Fruit fly (Drosophila melanogaster) whole organism, prepupa: ENCODE measurements around the gene CG15414.
A peak's percentile ranks its signal among the peaks of the same experiment; 100 is the strongest.

ENCODE experiments used
- Blimp-1 ChIP-seq: fragments of 200-800 bp; sonication (Bioruptor generic); optimal IDR thresholded peaks from 3 replicates; lab custom pipeline; 2017; ENCODE audit warnings: missing biosample characterization, missing genetic modification characterization, mild to moderate bottlenecking, moderate library complexity, missing genetic modification reagents
- CG10631 ChIP-seq: fragments of 200-800 bp; sonication (Bioruptor generic); optimal IDR thresholded peaks from 2 replicates; lab custom pipeline; 2016; ENCODE audit warnings: missing biosample characterization, missing genetic modification characterization
- CG15336 ChIP-seq: fragments of 200-800 bp; sonication (Bioruptor generic); IDR thresholded peaks from 2 replicates; pipeline ENCODE4 v1.3.6; 2022; ENCODE audit warnings: missing biosample characterization, missing genetic modification characterization
- CG32006 ChIP-seq: fragments of 200-800 bp; sonication (Bioruptor generic); optimal IDR thresholded peaks from 3 replicates; lab custom pipeline; 2017; ENCODE audit warnings: missing biosample characterization, mild to moderate bottlenecking, missing genetic modification characterization
- CG34406 ChIP-seq: fragments of 200-800 bp; sonication (Bioruptor generic); optimal IDR thresholded peaks from 3 replicates; lab custom pipeline; 2016; ENCODE audit warnings: missing biosample characterization, missing genetic modification characterization
- CG3919 ChIP-seq: fragments of 200-800 bp; sonication (Bioruptor generic); optimal IDR thresholded peaks from 3 replicates; lab custom pipeline; 2016; ENCODE audit warnings: missing biosample characterization, missing genetic modification characterization
- CG4318 ChIP-seq: fragments of 200-800 bp; sonication (Bioruptor generic); optimal IDR thresholded peaks from 3 replicates; lab custom pipeline; 2017; ENCODE audit warnings: missing biosample characterization, mild to moderate bottlenecking, missing genetic modification characterization
- CG6163 ChIP-seq: fragments of 200-800 bp; sonication (Bioruptor generic); IDR thresholded peaks from 3 replicates; pipeline ENCODE4 v1.3.6; 2022; ENCODE audit warnings: missing biosample characterization, missing genetic modification characterization
- CG6276 ChIP-seq: fragments of 200-800 bp; sonication (Bioruptor generic); optimal IDR thresholded peaks from 2 replicates; lab custom pipeline; 2017; ENCODE audit warnings: missing biosample characterization, mild to moderate bottlenecking, missing genetic modification characterization
- CG6792 ChIP-seq: fragments of 200-800 bp; sonication (Bioruptor generic); optimal IDR thresholded peaks from 3 replicates; lab custom pipeline; 2016; ENCODE audit warnings: missing biosample characterization, missing genetic modification characterization
- CG6808 ChIP-seq: fragments of 200-800 bp; sonication (Bioruptor generic); optimal IDR thresholded peaks from 3 replicates; lab custom pipeline; 2017; ENCODE audit warnings: missing biosample characterization, missing genetic modification characterization, mild to moderate bottlenecking, moderate library complexity, missing genetic modification reagents
- CG8119 ChIP-seq: fragments of 200-800 bp; sonication (Bioruptor generic); IDR thresholded peaks from 3 replicates; pipeline ENCODE4 v1.3.6; 2022; ENCODE audit warnings: missing biosample characterization, missing genetic modification characterization
- CG8319 ChIP-seq: fragments of 200-800 bp; sonication (Bioruptor generic); optimal IDR thresholded peaks from 3 replicates; lab custom pipeline; 2016; ENCODE audit warnings: missing biosample characterization, missing genetic modification characterization
- Eip78C ChIP-seq: fragments of 200-800 bp; sonication (Bioruptor generic); peaks from one replicate; lab custom pipeline; 2016; ENCODE audit warnings: missing biosample characterization, missing genetic modification characterization
- Ets96B ChIP-seq: fragments of 200-800 bp; optimal IDR thresholded peaks from 2 replicates; lab custom pipeline; 2019; ENCODE audit warnings: missing biosample characterization, mild to moderate bottlenecking, missing genetic modification characterization, moderate library complexity
- Gug ChIP-seq: fragments of 200-800 bp; sonication (Bioruptor generic); IDR thresholded peaks from 2 replicates; pipeline ENCODE4 v1.3.6; 2022; ENCODE audit warnings: missing biosample characterization, missing genetic modification characterization
- Hr38 ChIP-seq: sonication (Bioruptor generic); optimal IDR thresholded peaks from 2 replicates; lab custom pipeline; 2016; ENCODE audit warnings: missing biosample characterization, missing genetic modification characterization
- Hr4 ChIP-seq: fragments of 200-800 bp; sonication (Bioruptor generic); optimal IDR thresholded peaks from 3 replicates; lab custom pipeline; 2016; ENCODE audit warnings: missing biosample characterization, missing genetic modification characterization
- Lpt ChIP-seq: fragments of 200-800 bp; sonication (Bioruptor generic); optimal IDR thresholded peaks from 3 replicates; lab custom pipeline; 2016; ENCODE audit warnings: missing biosample characterization, missing genetic modification characterization
- Met ChIP-seq: fragments of 200-800 bp; sonication (Bioruptor generic); optimal IDR thresholded peaks from 3 replicates; lab custom pipeline; 2016; ENCODE audit warnings: missing biosample characterization, missing genetic modification characterization
- OdsH ChIP-seq: fragments of 200-800 bp; sonication (Bioruptor generic); optimal IDR thresholded peaks from 3 replicates; lab custom pipeline; 2016; ENCODE audit warnings: missing biosample characterization, missing genetic modification characterization
- Smox ChIP-seq: fragments of 200-800 bp; sonication (Bioruptor generic); optimal IDR thresholded peaks from 3 replicates; lab custom pipeline; 2016; ENCODE audit warnings: missing biosample characterization, missing genetic modification characterization
- Sox15 ChIP-seq: fragments of 200-800 bp; sonication (Bioruptor generic); optimal IDR thresholded peaks from 3 replicates; lab custom pipeline; 2016; ENCODE audit warnings: missing biosample characterization, missing genetic modification characterization
- acj6 ChIP-seq: fragments of 200-800 bp; sonication (Bioruptor generic); optimal IDR thresholded peaks from 3 replicates; lab custom pipeline; 2016; ENCODE audit warnings: missing biosample characterization, missing genetic modification characterization
- eg ChIP-seq: fragments of 200-800 bp; sonication (Bioruptor generic); IDR thresholded peaks from 3 replicates; pipeline ENCODE4 v1.3.6; 2022; ENCODE audit warnings: missing biosample characterization, missing genetic modification characterization
- fd59A ChIP-seq: fragments of 200-800 bp; sonication (Bioruptor generic); optimal IDR thresholded peaks from 2 replicates; lab custom pipeline; 2017; ENCODE audit warnings: missing biosample characterization, mild to moderate bottlenecking, missing genetic modification characterization, missing genetic modification reagents
- fkh ChIP-seq: fragments of 200-800 bp; sonication (Bioruptor generic); optimal IDR thresholded peaks from 3 replicates; lab custom pipeline; 2017; ENCODE audit warnings: missing biosample characterization, mild to moderate bottlenecking, missing genetic modification characterization, moderate library complexity
- lz ChIP-seq: fragments of 200-800 bp; sonication (Bioruptor generic); optimal IDR thresholded peaks from 3 replicates; lab custom pipeline; 2016; ENCODE audit warnings: missing biosample characterization, missing genetic modification characterization
- svp ChIP-seq: fragments of 200-800 bp; sonication (Bioruptor generic); peaks from one replicate; lab custom pipeline; 2016; ENCODE audit warnings: missing biosample characterization, missing genetic modification characterization

Gene CG15414

dm6 chr2L:3510002-3510401 lies 19.1 kb upstream of the CG15414 start, which contains the start of gene CG31954:
Gene CG31954 (minus strand): TSS chr2L:3510102.
- TF ChIP-seq Hr38 (GFP tag; lab: Kevin White, UChicago), result no peak
- TF ChIP-seq acj6, result no peak
- TF ChIP-seq CG8119 (GFP tag; lab: Robert Waterston, UW), result no peak
- no peak for TF ChIP-seq CG32006 (GFP tag; lab: Kevin White, UChicago)
- TF ChIP-seq CG6276 (GFP tag; lab: Kevin White, UChicago), result no peak
- no peak for TF ChIP-seq CG8319
- TF ChIP-seq CG34406 (GFP tag; lab: Kevin White, UChicago), result no peak

dm6 chr2L:3507209-3508164 lies 16.6 kb upstream of the CG15414 start, which contains the start of gene tim:
Gene tim (minus strand): TSS chr2L:3508119.
- TF ChIP-seq svp (GFP tag; lab: Kevin White, UChicago) (peak; percentile 77), Sox15 (GFP tag; lab: Kevin White, UChicago) (no peak), Gug (GFP tag; lab: Robert Waterston, UW) (peak; percentile 46; the same call in 1 of the 2 replicates), CG4318 (GFP tag; lab: Kevin White, UChicago) (no peak), CG8119 (GFP tag; lab: Robert Waterston, UW) (peak; percentile 40; the same call in 1 of the 3 replicates), Eip78C (GFP tag; lab: Kevin White, UChicago) (peak; percentile 53), CG15336 (GFP tag; lab: Robert Waterston, UW) (0 out of 2 replicates have a peak, but pooled peaks have one; percentile 23), CG6792 (GFP tag; lab: Kevin White, UChicago) (no peak), eg (GFP tag; lab: Robert Waterston, UW) (peak; percentile 36; the same call in 2 of the 3 replicates), CG10631 (GFP tag; lab: Kevin White, UChicago) (peak; percentile 30)

dm6 chr2L:3506806-3507205 lies 15.9 kb upstream of the CG15414 start:
- TF ChIP-seq fkh (GFP tag; lab: Kevin White, UChicago), result no peak
- peak; percentile 28 for TF ChIP-seq Eip78C (GFP tag; lab: Kevin White, UChicago)
- no peak for TF ChIP-seq fd59A (GFP tag; lab: Kevin White, UChicago)
- TF ChIP-seq eg (GFP tag; lab: Robert Waterston, UW), result peak; percentile 66; the same call in 1 of the 3 replicates
- peak; percentile 49 for TF ChIP-seq Hr4 (GFP tag; lab: Kevin White, UChicago)
- peak; percentile 16 for TF ChIP-seq OdsH
- 0 out of 3 replicates have a peak, but pooled peaks have one; percentile 15 for TF ChIP-seq CG8119 (GFP tag; lab: Robert Waterston, UW)
- no peak for TF ChIP-seq Lpt (GFP tag; lab: Kevin White, UChicago)

dm6 chr2L:3506322-3506721 lies 15.5 kb upstream of the CG15414 start:
- no peak for TF ChIP-seq CG8119 (GFP tag; lab: Robert Waterston, UW)
- no peak for TF ChIP-seq acj6
- no peak for TF ChIP-seq CG15336 (GFP tag; lab: Robert Waterston, UW)
- no peak for TF ChIP-seq Eip78C (GFP tag; lab: Kevin White, UChicago)
- no peak for TF ChIP-seq Met (GFP tag; lab: Kevin White, UChicago)
- no peak for TF ChIP-seq Smox (GFP tag; lab: Kevin White, UChicago)
- TF ChIP-seq CG34406 (GFP tag; lab: Kevin White, UChicago), result no peak
- TF ChIP-seq, all 60 proteins: peak for 0

- no peak for TF ChIP-seq Blimp-1 (GFP tag; lab: Kevin White, UChicago)
- no peak for TF ChIP-seq Sox15 (GFP tag; lab: Kevin White, UChicago)
- no peak for TF ChIP-seq Ets96B (tag; lab: Kevin White, UChicago)
- TF ChIP-seq lz, result no peak
- TF ChIP-seq CG6163 (GFP tag; lab: Robert Waterston, UW), result no peak
- no peak for TF ChIP-seq CG6808
Measured at dm6 chr2L:3504851-3505250, 14.0 kb upstream of the CG15414 start.

- TF ChIP-seq CG3919 (GFP tag; lab: Kevin White, UChicago), result no peak
- no peak for TF ChIP-seq CG6792 (GFP tag; lab: Kevin White, UChicago)
Measured at dm6 chr2L:3495465-3495864, 4.6 kb upstream of the CG15414 start.
